Worm (Caenorhabditis elegans): ENCODE data around the gene ZK666.12.

- no peak for TF ChIP-seq ama-1 (optimal IDR thresholded peaks at IDR 0.05)
- no peak for TF ChIP-seq flt-1 (GFP tag; IDR thresholded peaks at IDR 0.05)
- TF ChIP-seq pes-1 (GFP tag; IDR thresholded peaks at IDR 0.05) = no peak
- no peak for TF ChIP-seq tbx-37 (GFP tag; conservative IDR thresholded peaks at IDR 0.05)
- TF ChIP-seq F13C5.2 (tag; optimal IDR thresholded peaks at IDR 0.05) = no peak
- no peak for TF ChIP-seq tbx-11 (GFP tag; IDR thresholded peaks at IDR 0.05)
- no peak for TF ChIP-seq ceh-36 (tag; optimal IDR thresholded peaks at IDR 0.05)
Measured at ce11 chrII:10519863-10520262, 23.9 kb downstream of the ZK666.12 start.
